Fruit fly (Drosophila melanogaster) whole organism, pupa: ENCODE data around the gene S-Lap1.

Source experiments
- CG10348 ChIP-seq: fragments of 200-800 bp; sonication (Bioruptor generic); IDR thresholded peaks from 2 replicates; pipeline ENCODE4 v1.3.6; 2022; ENCODE audit warnings: missing biosample characterization, missing genetic modification characterization
- CG12605 ChIP-seq: fragments of 200-800 bp; sonication (Bioruptor generic); IDR thresholded peaks from 2 replicates; pipeline ENCODE4 v1.3.6; 2022; ENCODE audit warnings: missing biosample characterization, missing genetic modification characterization
- CG13204 ChIP-seq: fragments of 200-800 bp; sonication (Bioruptor generic); optimal IDR thresholded peaks from 2 replicates; lab custom pipeline; 2018; ENCODE audit warnings: missing biosample characterization, mild to moderate bottlenecking, missing genetic modification characterization, moderate library complexity
- CG15710 ChIP-seq: fragments of 200-800 bp; sonication (Bioruptor generic); optimal IDR thresholded peaks from 2 replicates; lab custom pipeline; 2018; ENCODE audit warnings: missing biosample characterization, mild to moderate bottlenecking, missing genetic modification characterization, moderate library complexity
- CG32121 ChIP-seq: fragments of 200-800 bp; sonication (Bioruptor generic); IDR thresholded peaks from 2 replicates; pipeline ENCODE4 v1.3.6; 2022; ENCODE audit warnings: missing biosample characterization, missing genetic modification characterization
- CG8159 ChIP-seq: fragments of 200-800 bp; sonication (Bioruptor generic); optimal IDR thresholded peaks from 3 replicates; lab custom pipeline; 2018; ENCODE audit warnings: missing biosample characterization, mild to moderate bottlenecking, missing genetic modification characterization, moderate library complexity
- CG8301 ChIP-seq: fragments of 200-800 bp; sonication (Bioruptor generic); optimal IDR thresholded peaks from 2 replicates; lab custom pipeline; 2018; ENCODE audit warnings: missing biosample characterization, mild to moderate bottlenecking, missing genetic modification characterization
- EcR ChIP-seq: fragments of 200-800 bp; sonication (Bioruptor generic); optimal IDR thresholded peaks from 3 replicates; lab custom pipeline; 2019; ENCODE audit warnings: missing biosample characterization, missing genetic modification characterization, mild to moderate bottlenecking, moderate library complexity, missing genetic modification reagents
- Pif1A ChIP-seq: fragments of 200-800 bp; sonication (Bioruptor generic); optimal IDR thresholded peaks from 3 replicates; lab custom pipeline; 2016; ENCODE audit warnings: missing biosample characterization, missing genetic modification characterization
- Pif1B ChIP-seq: fragments of 200-800 bp; sonication (Bioruptor generic); optimal IDR thresholded peaks from 3 replicates; lab custom pipeline; 2016; ENCODE audit warnings: missing biosample characterization, missing genetic modification characterization
- Snoo ChIP-seq: fragments of 200-800 bp; sonication (Bioruptor generic); optimal IDR thresholded peaks from 3 replicates; lab custom pipeline; 2017; ENCODE audit warnings: missing biosample characterization, mild to moderate bottlenecking, missing genetic modification characterization, inconsistent platforms
- fd96Ca ChIP-seq: fragments of 200-800 bp; sonication (Bioruptor generic); IDR thresholded peaks from 3 replicates; pipeline ENCODE4 v1.3.6; 2022; ENCODE audit warnings: missing biosample characterization, missing genetic modification characterization
- rn ChIP-seq: fragments of 200-800 bp; sonication (Bioruptor generic); IDR thresholded peaks from 2 replicates; pipeline ENCODE4 v1.3.6; 2022; ENCODE audit warnings: missing biosample characterization, missing genetic modification characterization

DNA sequence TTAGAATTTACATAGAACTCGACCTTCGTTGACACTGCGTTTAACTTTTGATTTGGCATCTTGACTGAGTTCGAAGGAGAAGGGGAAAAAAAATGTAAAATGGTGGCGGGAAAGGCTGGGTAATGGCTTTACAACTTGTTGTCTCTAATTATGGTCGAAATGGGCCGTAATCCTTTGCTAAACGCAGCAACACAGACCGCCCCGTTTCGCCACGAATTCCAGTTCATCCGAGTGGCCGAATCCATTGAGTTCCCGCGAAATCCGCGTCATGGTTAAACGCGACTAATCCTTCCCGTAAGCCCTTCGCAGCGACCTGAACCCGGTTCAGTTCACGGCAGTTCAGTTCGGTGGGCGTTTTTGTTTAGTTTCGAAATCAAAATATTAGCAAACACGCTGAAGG is 49.1 kb downstream of the S-Lap1 start:
- TF ChIP-seq Pif1B (GFP tag; lab: Kevin White, UChicago) (no peak), CG32121 (GFP tag; lab: Robert Waterston, UW) (no peak), EcR (no peak), Pif1A (no peak), CG15710 (tag; lab: Kevin White, UChicago) (no peak), CG12605 (GFP tag; lab: Robert Waterston, UW) (no peak), CG8301 (no peak), fd96Ca (no peak), rn (GFP tag; lab: Robert Waterston, UW) (no peak), Snoo (no peak), CG10348 (no peak), CG13204 (GFP tag; lab: Kevin White, UChicago) (no peak), CG8159 (tag; lab: Kevin White, UChicago) (no peak)
